Worm (Caenorhabditis elegans): ENCODE data around the gene pir-1.

DNA sequence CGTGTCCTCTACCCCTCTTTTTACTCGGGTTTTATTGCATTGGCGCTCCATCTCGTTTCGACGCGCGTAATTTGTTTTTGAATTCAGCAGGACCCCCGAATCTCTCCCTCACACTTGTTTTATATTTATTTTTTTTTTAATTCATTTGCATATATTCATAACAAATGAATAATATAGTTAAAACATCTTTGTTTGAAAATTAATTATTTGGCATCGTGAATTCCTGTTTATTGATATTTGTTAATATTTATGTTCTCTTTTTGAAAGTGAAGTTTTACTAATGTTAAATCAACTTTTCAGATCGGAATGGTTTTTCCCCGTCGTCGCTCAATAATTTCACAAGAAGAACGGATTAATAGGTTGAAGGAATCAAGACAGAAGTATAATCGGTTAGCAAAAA is 45.9 kb downstream of the pir-1 start, which contains the start of gene ZK1067.3:
- no peak for TF ChIP-seq lin-13 (tag; optimal IDR thresholded peaks at IDR 0.05)
- TF ChIP-seq nhr-12 (tag; optimal IDR thresholded peaks at IDR 0.05): no peak
- TF ChIP-seq nhr-237 (tag; optimal IDR thresholded peaks at IDR 0.05): no peak
- TF ChIP-seq tbx-8 (GFP tag; optimal IDR thresholded peaks at IDR 0.05): no peak
- TF ChIP-seq mls-2 (tag; optimal IDR thresholded peaks at IDR 0.05): no peak
- TF ChIP-seq snpc-4 (tag; optimal IDR thresholded peaks at IDR 0.05): no peak

All from whole organism, mixed stage, embryonic.